Worm (Caenorhabditis elegans) whole organism, mixed stage, embryonic: ENCODE data around the gene C17B7.9.

Source experiments
- blmp-1 ChIP-seq: fragments of 150-350 bp; optimal IDR thresholded peaks from 2 replicates; lab custom pipeline; 2014; ENCODE audit warnings: missing biosample characterization, missing genetic modification characterization
- mep-1 ChIP-seq: fragments of 150-350 bp; optimal IDR thresholded peaks from 2 replicates; lab custom pipeline; 2017; ENCODE audit warnings: missing biosample characterization, missing genetic modification reagents, missing genetic modification characterization, inconsistent platforms

DNA sequence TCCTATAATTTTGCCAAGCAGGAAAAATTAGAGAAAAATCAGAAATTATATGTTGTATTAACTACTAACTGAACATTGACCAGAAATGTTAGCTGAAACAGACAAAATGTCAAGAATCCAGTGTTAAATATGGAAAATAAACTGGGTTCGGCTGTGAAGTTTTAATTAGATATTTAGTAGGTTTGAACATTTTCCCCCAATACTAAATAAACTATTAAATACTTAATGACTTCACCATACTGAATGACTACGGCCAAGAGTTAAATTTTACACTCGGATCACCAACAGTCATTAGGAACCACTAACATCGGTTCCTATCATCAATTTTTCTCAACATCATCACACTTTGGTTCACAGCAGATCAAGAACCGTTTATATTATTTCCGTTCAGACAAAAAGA, 36.6 kb downstream of the C17B7.9 start:
- TF ChIP-seq blmp-1 (tag; lab: Kevin White, UChicago) = no peak
- no peak for TF ChIP-seq mep-1 (tag; lab: Kevin White, UChicago)
